Fruit fly (Drosophila melanogaster) whole organism, embryonic: ENCODE results near the gene Slimp.
A peak's percentile ranks its signal among the peaks of the same experiment; 100 is the strongest.

Experiments
- Atf6 ChIP-seq: fragments of 200-800 bp; sonication (Bioruptor generic); IDR thresholded peaks from 2 replicates; pipeline ENCODE4 v1.3.6; 2022; ENCODE audit warnings: missing biosample characterization, missing genetic modification characterization
- B-H2 ChIP-seq: fragments of 200-800 bp; sonication (Bioruptor generic); optimal IDR thresholded peaks from 2 replicates; lab custom pipeline; 2018; ENCODE audit warnings: missing biosample characterization, mild to moderate bottlenecking, missing genetic modification characterization
- BtbVII ChIP-seq: fragments of 200-800 bp; sonication (Bioruptor generic); optimal IDR thresholded peaks from 3 replicates; lab custom pipeline; 2017; ENCODE audit warnings: missing biosample characterization, mild to moderate bottlenecking, missing genetic modification characterization
- CG10543 ChIP-seq: fragments of 200-800 bp; sonication (Bioruptor generic); optimal IDR thresholded peaks from 3 replicates; lab custom pipeline; 2017; ENCODE audit warnings: missing biosample characterization, mild to moderate bottlenecking, missing genetic modification characterization, moderate library complexity
- CG1233 ChIP-seq: fragments of 200-800 bp; sonication (Bioruptor generic); optimal IDR thresholded peaks from 4 replicates; lab custom pipeline; 2018; ENCODE audit warnings: missing biosample characterization, mild to moderate bottlenecking, missing genetic modification characterization
- CG13624 ChIP-seq: fragments of 200-800 bp; sonication (Bioruptor generic); optimal IDR thresholded peaks from 2 replicates; lab custom pipeline; 2016; ENCODE audit warnings: missing biosample characterization, missing genetic modification characterization
- CG14441 ChIP-seq: fragments of 200-800 bp; sonication (Bioruptor generic); IDR thresholded peaks from 2 replicates; pipeline ENCODE4 v1.3.6; 2022; ENCODE audit warnings: missing biosample characterization, missing genetic modification characterization
- CG14710 ChIP-seq: fragments of 200-800 bp; sonication (Bioruptor generic); optimal IDR thresholded peaks from 3 replicates; lab custom pipeline; 2019; ENCODE audit warnings: missing biosample characterization, mild to moderate bottlenecking, missing genetic modification characterization, moderate library complexity
- CG14860 ChIP-seq: fragments of 200-800 bp; sonication (Bioruptor generic); IDR thresholded peaks from 3 replicates; pipeline ENCODE4 v1.3.6; 2022; ENCODE audit warnings: missing biosample characterization, missing genetic modification characterization; ENCODE audit not compliant: partially characterized antibody
- CG17359 ChIP-seq: fragments of 200-800 bp; sonication (Bioruptor generic); optimal IDR thresholded peaks from 3 replicates; lab custom pipeline; 2018; ENCODE audit warnings: missing biosample characterization, mild to moderate bottlenecking, missing genetic modification characterization, moderate library complexity
- CG3407 ChIP-seq: fragments of 200-800 bp; sonication (Bioruptor generic); optimal IDR thresholded peaks from 2 replicates; lab custom pipeline; 2018; ENCODE audit warnings: missing biosample characterization, mild to moderate bottlenecking, missing genetic modification characterization
- CG3838 ChIP-seq: fragments of 200-800 bp; sonication (Bioruptor generic); optimal IDR thresholded peaks from 3 replicates; lab custom pipeline; 2016; ENCODE audit warnings: missing biosample characterization, missing genetic modification characterization
- CG5953 ChIP-seq: fragments of 200-800 bp; sonication (Bioruptor generic); IDR thresholded peaks from 2 replicates; pipeline ENCODE4 v1.3.6; 2022; ENCODE audit warnings: missing biosample characterization, missing genetic modification characterization
- CG6765 ChIP-seq: fragments of 200-800 bp; sonication (Bioruptor generic); optimal IDR thresholded peaks from 3 replicates; lab custom pipeline; 2017; ENCODE audit warnings: missing biosample characterization, mild to moderate bottlenecking, missing genetic modification characterization
- CG7987 ChIP-seq: fragments of 200-800 bp; sonication (Bioruptor generic); optimal IDR thresholded peaks from 2 replicates; lab custom pipeline; 2018; ENCODE audit warnings: missing biosample characterization, mild to moderate bottlenecking, missing genetic modification characterization, moderate library complexity
- CG9215 ChIP-seq: fragments of 200-800 bp; sonication (Bioruptor generic); IDR thresholded peaks from 2 replicates; pipeline ENCODE4 v1.3.6; 2022; ENCODE audit warnings: missing biosample characterization, missing genetic modification characterization
- Eip74EF ChIP-seq, 2 experiments: fragments of 200-800 bp in 1 of 2; fragments of >200 bp in 1 of 2; sonication (Bioruptor generic) in 1 of 2; optimal IDR thresholded peaks; 2 replicates each; lab custom pipeline; 2017 to 2019; ENCODE audit warnings: missing biosample characterization in 2 of 2, missing genetic modification characterization in 2 of 2, mild to moderate bottlenecking in 1 of 2, moderate library complexity in 1 of 2
- Fer3 ChIP-seq: fragments of 200-800 bp; sonication (Bioruptor generic); optimal IDR thresholded peaks from 2 replicates; lab custom pipeline; 2018; ENCODE audit warnings: missing biosample characterization, mild to moderate bottlenecking, missing genetic modification characterization, moderate library complexity
- Gug ChIP-seq: fragments of 200-800 bp; sonication (Bioruptor generic); IDR thresholded peaks from 4 replicates; pipeline ENCODE4 v1.3.6; 2022; ENCODE audit warnings: missing biosample characterization, missing genetic modification characterization
- HHEX ChIP-seq: fragments of 200-800 bp; sonication (Bioruptor generic); optimal IDR thresholded peaks from 3 replicates; lab custom pipeline; 2017; ENCODE audit warnings: missing biosample characterization, mild to moderate bottlenecking, missing genetic modification characterization, missing genetic modification reagents
- HmgZ ChIP-seq: fragments of 200-800 bp; sonication (Bioruptor generic); optimal IDR thresholded peaks from 2 replicates; lab custom pipeline; 2018; ENCODE audit warnings: missing biosample characterization, mild to moderate bottlenecking, missing genetic modification characterization
- Hmr ChIP-seq: fragments of 200-800 bp; sonication (Bioruptor generic); optimal IDR thresholded peaks from 3 replicates; lab custom pipeline; 2017; ENCODE audit warnings: mild to moderate bottlenecking, missing biosample characterization, missing genetic modification reagents, missing genetic modification characterization
- Hr3 ChIP-seq: fragments of 200-800 bp; sonication (Bioruptor generic); optimal IDR thresholded peaks from 3 replicates; lab custom pipeline; 2016; ENCODE audit warnings: missing biosample characterization, missing genetic modification characterization
- Kr ChIP-seq: fragments of 200-800 bp; sonication (Bioruptor generic); optimal IDR thresholded peaks from 2 replicates; lab custom pipeline; 2017; ENCODE audit warnings: missing biosample characterization, mild to moderate bottlenecking, missing genetic modification characterization
- Lim3 ChIP-seq: fragments of 200-800 bp; sonication (Bioruptor generic); IDR thresholded peaks from 2 replicates; pipeline ENCODE4 v1.3.6; 2022; ENCODE audit warnings: missing biosample characterization, missing genetic modification characterization
- Med ChIP-seq: fragments of 200-800 bp; sonication (Bioruptor generic); peaks from one replicate; lab custom pipeline; 2016; ENCODE audit warnings: missing biosample characterization, missing genetic modification characterization, mild to moderate bottlenecking, inconsistent platforms, moderate library complexity
- Meics ChIP-seq: fragments of 200-800 bp; sonication (Bioruptor generic); optimal IDR thresholded peaks from 2 replicates; lab custom pipeline; 2017; ENCODE audit warnings: missing biosample characterization, mild to moderate bottlenecking, missing genetic modification characterization
- NfI ChIP-seq: fragments of 200-800 bp; sonication (Bioruptor generic); optimal IDR thresholded peaks from 3 replicates; lab custom pipeline; 2018; ENCODE audit warnings: missing biosample characterization, mild to moderate bottlenecking, missing genetic modification characterization, moderate library complexity
- PHDP ChIP-seq: fragments of 200-800 bp; sonication (Bioruptor generic); optimal IDR thresholded peaks from 3 replicates; lab custom pipeline; 2018; ENCODE audit warnings: missing biosample characterization, mild to moderate bottlenecking, missing genetic modification characterization, moderate library complexity
- Rfx ChIP-seq: fragments of 200-800 bp; sonication (Bioruptor generic); IDR thresholded peaks from 2 replicates; pipeline ENCODE4 v1.3.6; 2022; ENCODE audit warnings: missing biosample characterization, missing genetic modification characterization
- Xrp1 ChIP-seq: fragments of 200-800 bp; sonication (Bioruptor generic); IDR thresholded peaks from 2 replicates; pipeline ENCODE4 v1.3.6; 2022; ENCODE audit warnings: missing biosample characterization, missing genetic modification characterization
- bsh ChIP-seq, 2 experiments: fragments of 200-800 bp; sonication (Bioruptor generic); optimal IDR thresholded peaks; 2 replicates each; lab custom pipeline; 2017 to 2018; ENCODE audit warnings: mild to moderate bottlenecking in 2 of 2, missing biosample characterization in 2 of 2, missing genetic modification characterization in 2 of 2, moderate library complexity in 1 of 2
- btn ChIP-seq: fragments of 200-800 bp; sonication (Bioruptor generic); optimal IDR thresholded peaks from 2 replicates; lab custom pipeline; 2016; ENCODE audit warnings: missing biosample characterization, missing genetic modification characterization
- cas ChIP-seq: fragments of 200-800 bp; sonication (Bioruptor generic); IDR thresholded peaks from 2 replicates; pipeline ENCODE4 v1.3.6; 2022; ENCODE audit warnings: missing biosample characterization, missing genetic modification characterization
- insv ChIP-seq, 2 experiments: fragments of 200-800 bp; sonication (Bioruptor generic); optimal IDR thresholded peaks; 3 replicates each; lab custom pipeline; 2016 to 2018; ENCODE audit warnings: missing biosample characterization in 2 of 2, missing genetic modification characterization in 2 of 2
- lab ChIP-seq: fragments of 200-800 bp; sonication (Bioruptor generic); optimal IDR thresholded peaks from 3 replicates; lab custom pipeline; 2017; ENCODE audit warnings: missing biosample characterization, missing genetic modification characterization, mild to moderate bottlenecking, moderate library complexity, missing genetic modification reagents
- mld ChIP-seq: fragments of 200-800 bp; sonication (Bioruptor generic); IDR thresholded peaks from 3 replicates; pipeline ENCODE4 v1.3.6; 2022; ENCODE audit warnings: missing biosample characterization, missing genetic modification characterization; ENCODE audit not compliant: partially characterized antibody
- nau ChIP-seq: fragments of 200-800 bp; sonication (Bioruptor generic); optimal IDR thresholded peaks from 3 replicates; lab custom pipeline; 2017; ENCODE audit warnings: missing biosample characterization, mild to moderate bottlenecking, missing genetic modification characterization, missing genetic modification reagents
- nom ChIP-seq: fragments of 200-800 bp; sonication (Bioruptor generic); optimal IDR thresholded peaks from 2 replicates; lab custom pipeline; 2017; ENCODE audit warnings: missing biosample characterization, missing genetic modification characterization, mild to moderate bottlenecking, moderate library complexity, missing genetic modification reagents
- pnt ChIP-seq: fragments of 200-800 bp; sonication (Bioruptor generic); optimal IDR thresholded peaks from 3 replicates; lab custom pipeline; 2016; ENCODE audit warnings: missing biosample characterization, missing genetic modification characterization
- psq ChIP-seq: fragments of 200-800 bp; sonication (Bioruptor generic); optimal IDR thresholded peaks from 2 replicates; lab custom pipeline; 2017; ENCODE audit warnings: missing biosample characterization, missing genetic modification characterization
- scrt ChIP-seq: fragments of 200-800 bp; sonication (Bioruptor generic); optimal IDR thresholded peaks from 2 replicates; lab custom pipeline; 2018; ENCODE audit warnings: missing biosample characterization, mild to moderate bottlenecking, missing genetic modification characterization, moderate library complexity
- sqz ChIP-seq: fragments of 200-800 bp; sonication (Bioruptor generic); optimal IDR thresholded peaks from 3 replicates; lab custom pipeline; 2018; ENCODE audit warnings: missing biosample characterization, mild to moderate bottlenecking, missing genetic modification characterization
- stc ChIP-seq: fragments of 200-800 bp; sonication (Bioruptor generic); IDR thresholded peaks from 2 replicates; pipeline ENCODE4 v1.3.6; 2022; ENCODE audit warnings: missing biosample characterization, missing genetic modification characterization

Gene Slimp

DNA sequence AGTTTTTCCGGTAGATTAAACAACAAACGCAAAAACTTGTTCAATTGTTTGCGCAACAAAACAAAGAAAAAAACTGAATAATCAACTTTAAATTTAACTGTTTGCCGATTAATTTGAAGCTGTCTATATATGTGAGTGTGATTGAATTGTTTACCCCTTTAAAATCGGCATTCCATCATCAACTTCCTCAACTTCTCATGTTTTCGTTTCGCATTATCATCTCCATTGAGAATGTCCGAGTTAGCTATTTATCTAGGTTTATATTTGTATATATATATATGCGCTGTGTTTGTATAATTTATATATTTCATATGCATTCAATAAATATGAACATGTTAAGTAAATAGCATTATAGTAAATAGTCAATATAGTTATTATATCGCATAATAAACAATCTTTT, 46.4 kb downstream of the Slimp start (continued):
- TF ChIP-seq CG3838 (no peak), CG13624 (GFP tag; lab: Kevin White, UChicago) (no peak), bsh (GFP tag; optimal IDR thresholded peaks at IDR 0.05; lab: Kevin White, UChicago) (no peak), HmgZ (no peak), Hr3 (GFP tag; lab: Kevin White, UChicago) (no peak), CG14441 (GFP tag; lab: Robert Waterston, UW) (no peak), Hmr (GFP tag; lab: Kevin White, UChicago) (peak; percentile 65), CG14710 (no peak), HHEX (peak; percentile 16), Fer3 (tag; lab: Kevin White, UChicago) (peak; percentile 43), Xrp1 (GFP tag; lab: Robert Waterston, UW) (no peak), Meics (GFP tag; lab: Kevin White, UChicago) (peak; percentile 29), CG1233 (peak; percentile 23), cas (GFP tag; lab: Robert Waterston, UW) (no peak), B-H2 (GFP tag; lab: Kevin White, UChicago) (peak; percentile 46), CG5953 (GFP tag; lab: Robert Waterston, UW) (no peak), nau (GFP tag; lab: Kevin White, UChicago) (peak; percentile 15), CG10543 (GFP tag; lab: Kevin White, UChicago) (peak; percentile 32), CG14860 (no peak), Kr (GFP tag; lab: Kevin White, UChicago) (no peak), psq (GFP tag; lab: Kevin White, UChicago) (no peak), lab (peak; percentile 46), insv (GFP tag; optimal IDR thresholded peaks at IDR 0.05; lab: Kevin White, UChicago) (no peak), stc (GFP tag; lab: Robert Waterston, UW) (no peak), Gug (GFP tag; lab: Robert Waterston, UW) (no peak), nom (GFP tag; lab: Kevin White, UChicago) (no peak), Lim3 (GFP tag; lab: Robert Waterston, UW) (no peak), BtbVII (GFP tag; lab: Kevin White, UChicago) (peak; percentile 57), scrt (no peak), PHDP (tag; lab: Kevin White, UChicago) (peak; percentile 48), Med (GFP tag; lab: Kevin White, UChicago) (no peak), CG17359 (tag; lab: Kevin White, UChicago) (peak; percentile 15), CG9215 (no peak), CG6765 (GFP tag; lab: Kevin White, UChicago) (peak; percentile 41), Eip74EF (GFP tag; optimal IDR thresholded peaks at IDR 0.05; lab: Kevin White, UChicago) (peak in 1 of 2 experiments; percentile 77), btn (GFP tag; lab: Kevin White, UChicago) (no peak), NfI (GFP tag; lab: Kevin White, UChicago) (no peak), CG3407 (GFP tag; lab: Kevin White, UChicago) (no peak), mld (GFP tag; lab: Robert Waterston, UW) (no peak), sqz (GFP tag; lab: Kevin White, UChicago) (peak; percentile 14), pnt (no peak), CG7987 (no peak), Atf6 (peak; percentile 46; the same call in 1 of the 2 replicates), Rfx (GFP tag; lab: Robert Waterston, UW) (peak; percentile 50; the same call in 1 of the 2 replicates)
